Worm (Caenorhabditis elegans) whole organism, L4 larva: ENCODE measurements around the gene col-161.

ENCODE experiments used
- D1046.2 ChIP-seq: fragments of 200-800 bp; sonication (Bioruptor generic); IDR thresholded peaks from 2 replicates; pipeline ENCODE4 v1.3.6; 2022; ENCODE audit warnings: missing genetic modification characterization, missing compliant biosample characterization
- ZK546.5 ChIP-seq, 2 experiments: sonication (generic microtip); optimal IDR thresholded peaks; 2 replicates each; lab custom pipeline; 2017; ENCODE audit warnings: missing biosample characterization in 2 of 2, missing genetic modification characterization in 2 of 2
- aha-1 ChIP-seq: fragments of 150-350 bp; peaks from one replicate; lab custom pipeline; 2014; ENCODE audit warnings: missing biosample characterization, missing genetic modification characterization
- aly-2 ChIP-seq: sonication (generic microtip); optimal IDR thresholded peaks from 2 replicates; lab custom pipeline; 2018; ENCODE audit warnings: missing biosample characterization, missing genetic modification characterization
- ama-1 ChIP-seq: fragments of 150-350 bp; optimal IDR thresholded peaks from 2 replicates; lab custom pipeline; 2014; ENCODE audit warnings: inconsistent platforms, mixed read lengths
- ceh-44 ChIP-seq: fragments of 200-800 bp; sonication (Bioruptor generic); IDR thresholded peaks from 2 replicates; pipeline ENCODE4 v1.3.6; 2022; ENCODE audit warnings: missing genetic modification reagents, missing genetic modification characterization, missing compliant biosample characterization
- ces-1 ChIP-seq: fragments of 150-350 bp; sonication (generic microtip); optimal IDR thresholded peaks from 4 replicates; lab custom pipeline; 2014; ENCODE audit warnings: missing biosample characterization, missing genetic modification reagents, missing genetic modification characterization
- cey-2 ChIP-seq: sonication (generic microtip); optimal IDR thresholded peaks from 3 replicates; lab custom pipeline; 2017; ENCODE audit warnings: missing genetic modification characterization, mild to moderate bottlenecking, missing compliant biosample characterization, antibody characterized with exemption, borderline replicate concordance; ENCODE audit not compliant: insufficient read depth
- ctbp-1 ChIP-seq: fragments of 200-800 bp; sonication (Bioruptor generic); IDR thresholded peaks from 2 replicates; pipeline ENCODE4 v1.3.6; 2022; ENCODE audit warnings: missing genetic modification reagents, missing genetic modification characterization, missing compliant biosample characterization
- daf-16 ChIP-seq, 3 experiments: sonication (generic microtip); optimal IDR thresholded peaks; 2 replicates each; lab custom pipeline; 2016 to 2017; ENCODE audit warnings: missing genetic modification characterization in 3 of 3, missing genetic modification reagents in 3 of 3, mild to moderate bottlenecking in 2 of 3, missing compliant biosample characterization in 2 of 3, missing biosample characterization in 1 of 3, moderate library complexity in 1 of 3
- daf-8 ChIP-seq: fragments of 200-800 bp; sonication (Bioruptor generic); IDR thresholded peaks from 2 replicates; pipeline ENCODE4 v1.3.6; 2022; ENCODE audit warnings: missing genetic modification characterization, missing compliant biosample characterization
- dmd-6 ChIP-seq: fragments of 200-800 bp; sonication (Bioruptor generic); IDR thresholded peaks from 2 replicates; pipeline ENCODE4 v1.3.6; 2022; ENCODE audit warnings: missing genetic modification reagents, missing genetic modification characterization, missing compliant biosample characterization
- dmd-9 ChIP-seq: fragments of 200-800 bp; sonication (Bioruptor generic); IDR thresholded peaks from 2 replicates; pipeline ENCODE4 v1.3.6; 2022; ENCODE audit warnings: missing genetic modification reagents, missing genetic modification characterization, missing compliant biosample characterization
- duxl-1 ChIP-seq: sonication (generic microtip); optimal IDR thresholded peaks from 2 replicates; lab custom pipeline; 2016; ENCODE audit warnings: mild to moderate bottlenecking, missing genetic modification characterization, moderate library complexity, missing compliant biosample characterization; ENCODE audit not compliant: poor library complexity
- dve-1 ChIP-seq: sonication (generic microtip); optimal IDR thresholded peaks from 2 replicates; lab custom pipeline; 2017; ENCODE audit warnings: antibody characterized with exemption, mild to moderate bottlenecking, missing genetic modification characterization, missing compliant biosample characterization; ENCODE audit not compliant: insufficient read depth
- egl-43 ChIP-seq: fragments of 200-800 bp; sonication (Bioruptor generic); IDR thresholded peaks from 2 replicates; pipeline ENCODE4 v1.3.6; 2022; ENCODE audit warnings: missing genetic modification reagents, missing genetic modification characterization, missing compliant biosample characterization
- fos-1 ChIP-seq: fragments of 150-350 bp; optimal IDR thresholded peaks from 2 replicates; lab custom pipeline; 2014; ENCODE audit warnings: missing biosample characterization, missing genetic modification characterization
- gei-8 ChIP-seq: fragments of 200-800 bp; sonication (Bioruptor generic); optimal IDR thresholded peaks from 2 replicates; lab custom pipeline; 2018; ENCODE audit warnings: mild to moderate bottlenecking, missing genetic modification characterization, missing compliant biosample characterization
- jun-1 ChIP-seq: fragments of 150-350 bp; optimal IDR thresholded peaks from 2 replicates; lab custom pipeline; 2014; ENCODE audit warnings: missing biosample characterization, missing genetic modification reagents, missing genetic modification characterization
- lim-7 ChIP-seq: fragments of 200-800 bp; sonication (Bioruptor generic); IDR thresholded peaks from 2 replicates; pipeline ENCODE4 v1.3.6; 2022; ENCODE audit warnings: missing genetic modification characterization, missing compliant biosample characterization
- lin-1 ChIP-seq: fragments of 200-800 bp; sonication (Bioruptor generic); IDR thresholded peaks from 2 replicates; pipeline ENCODE4 v1.3.6; 2022; ENCODE audit warnings: missing genetic modification reagents, missing genetic modification characterization, missing compliant biosample characterization
- lin-29 ChIP-seq: fragments of 200-800 bp; sonication (Bioruptor generic); IDR thresholded peaks from 2 replicates; pipeline ENCODE4 v1.3.6; 2022; ENCODE audit warnings: missing genetic modification reagents, missing genetic modification characterization, missing compliant biosample characterization
- lin-38 ChIP-seq: fragments of 200-800 bp; sonication (Bioruptor generic); IDR thresholded peaks from 2 replicates; pipeline ENCODE4 v1.3.6; 2022; ENCODE audit warnings: missing genetic modification reagents, missing genetic modification characterization, missing compliant biosample characterization
- lin-39 ChIP-seq: fragments of 150-350 bp; optimal IDR thresholded peaks from 2 replicates; lab custom pipeline; 2014; ENCODE audit warnings: missing biosample characterization, missing genetic modification reagents, missing genetic modification characterization
- lsy-2 ChIP-seq, 2 experiments: fragments of 150-350 bp in 1 of 2; sonication (generic microtip) in 1 of 2; optimal IDR thresholded peaks; 2 replicates each; lab custom pipeline; 2014 to 2017; ENCODE audit warnings: missing biosample characterization in 2 of 2, missing genetic modification characterization in 2 of 2
- mdt-29 ChIP-seq: fragments of 200-800 bp; sonication (Bioruptor generic); IDR thresholded peaks from 2 replicates; pipeline ENCODE4 v1.3.6; 2022; ENCODE audit warnings: missing genetic modification reagents, missing genetic modification characterization, missing compliant biosample characterization
- mxl-2 ChIP-seq: fragments of 200-800 bp; sonication (Bioruptor generic); conservative IDR thresholded peaks from 2 replicates; pipeline ENCODE4 v1.3.6; 2022; ENCODE audit warnings: missing genetic modification reagents, missing genetic modification characterization, missing compliant biosample characterization
- nhr-102 ChIP-seq: sonication (generic microtip); optimal IDR thresholded peaks from 2 replicates; lab custom pipeline; 2016; ENCODE audit warnings: mild to moderate bottlenecking, missing genetic modification characterization, moderate library complexity, missing compliant biosample characterization
- nhr-25 ChIP-seq: sonication (generic microtip); optimal IDR thresholded peaks from 2 replicates; lab custom pipeline; 2017; ENCODE audit warnings: missing genetic modification characterization, mild to moderate bottlenecking, missing compliant biosample characterization, antibody characterized with exemption, moderate library complexity, borderline replicate concordance; ENCODE audit not compliant: insufficient read depth
- nhr-28 ChIP-seq: fragments of 150-350 bp; optimal IDR thresholded peaks from 2 replicates; lab custom pipeline; 2014; ENCODE audit warnings: missing biosample characterization, missing genetic modification characterization
- nhr-48 ChIP-seq: sonication (generic microtip); optimal IDR thresholded peaks from 2 replicates; lab custom pipeline; 2016; ENCODE audit warnings: mild to moderate bottlenecking, missing genetic modification characterization, missing compliant biosample characterization
- php-3 ChIP-seq: fragments of 200-800 bp; sonication (Bioruptor generic); IDR thresholded peaks from 2 replicates; pipeline ENCODE4 v1.3.6; 2022; ENCODE audit warnings: missing genetic modification reagents, missing genetic modification characterization, missing compliant biosample characterization
- pqm-1 ChIP-seq: sonication (generic microtip); optimal IDR thresholded peaks from 2 replicates; lab custom pipeline; 2017; ENCODE audit warnings: missing biosample characterization, missing genetic modification characterization
- saeg-2 ChIP-seq: fragments of 200-800 bp; sonication (Bioruptor generic); IDR thresholded peaks from 2 replicates; pipeline ENCODE4 v1.3.6; 2022; ENCODE audit warnings: missing genetic modification reagents, missing genetic modification characterization, missing compliant biosample characterization
- sdz-12 ChIP-seq: fragments of 200-800 bp; sonication (Bioruptor generic); optimal IDR thresholded peaks from 2 replicates; lab custom pipeline; 2018; ENCODE audit warnings: mild to moderate bottlenecking, missing genetic modification characterization, missing compliant biosample characterization
- snpc-1.2 ChIP-seq: fragments of 200-800 bp; sonication (Bioruptor generic); IDR thresholded peaks from 2 replicates; pipeline ENCODE4 v1.3.6; 2022; ENCODE audit warnings: missing genetic modification reagents, missing genetic modification characterization, missing compliant biosample characterization
- spr-1 ChIP-seq: sonication (generic microtip); optimal IDR thresholded peaks from 2 replicates; lab custom pipeline; 2016; ENCODE audit warnings: mild to moderate bottlenecking, missing genetic modification characterization, missing compliant biosample characterization
- unc-39 ChIP-seq: sonication (generic microtip); optimal IDR thresholded peaks from 2 replicates; lab custom pipeline; 2017; ENCODE audit warnings: missing biosample characterization, missing genetic modification characterization
- unc-62 ChIP-seq, 3 experiments: fragments of 150-350 bp in 1 of 3; sonication (generic microtip); optimal IDR thresholded peaks in 2 of 3; peaks in 1 of 3; 1 replicate in 1 of 3; 2 replicates in 2 of 3; lab custom pipeline; 2014 to 2017; ENCODE audit warnings: missing biosample characterization in 3 of 3, missing genetic modification characterization in 3 of 3, missing genetic modification reagents in 3 of 3, missing genotype in 1 of 3
- vab-7 ChIP-seq: fragments of 200-800 bp; sonication (Bioruptor generic); IDR thresholded peaks from 2 replicates; pipeline ENCODE4 v1.3.6; 2022; ENCODE audit warnings: missing genetic modification reagents, missing genetic modification characterization, missing compliant biosample characterization
- zfp-3 ChIP-seq: fragments of 200-800 bp; sonication (Bioruptor generic); conservative IDR thresholded peaks from 2 replicates; pipeline ENCODE4 v1.3.6; 2022; ENCODE audit warnings: missing genetic modification reagents, missing genetic modification characterization, missing compliant biosample characterization
- zip-11 ChIP-seq: fragments of 200-800 bp; sonication (Bioruptor generic); IDR thresholded peaks from 2 replicates; pipeline ENCODE4 v1.3.6; 2022; ENCODE audit warnings: missing genetic modification characterization, missing compliant biosample characterization
- zip-2 ChIP-seq: fragments of 150-350 bp; optimal IDR thresholded peaks from 2 replicates; lab custom pipeline; 2014; ENCODE audit warnings: missing biosample characterization, missing genetic modification characterization
- ztf-7 ChIP-seq: fragments of 150-350 bp; optimal IDR thresholded peaks from 2 replicates; lab custom pipeline; 2014; ENCODE audit warnings: missing biosample characterization, missing genetic modification characterization

The col-161 gene

ce11 chrV:13330919-13331318, 13.1 kb upstream of the col-161 start, which contains the start of gene nhr-129:
Gene nhr-129, minus strand, starts transcription at chrV:13331019.
- TF ChIP-seq duxl-1 (no peak), egl-43 (GFP tag; lab: Robert Waterston, UW) (no peak), zip-11 (GFP tag; lab: Robert Waterston, UW) (no peak), lin-1 (GFP tag; lab: Robert Waterston, UW) (no peak), zip-2 (tag; lab: Kevin White, UChicago) (no peak), sdz-12 (GFP tag; lab: Kevin White, UChicago) (no peak), lim-7 (no peak), lin-29 (no peak), dve-1 (tag; lab: Kevin White, UChicago) (no peak), cey-2 (tag; lab: Kevin White, UChicago) (no peak), aly-2 (tag; lab: Kevin White, UChicago) (no peak), jun-1 (tag; lab: Kevin White, UChicago) (no peak), nhr-28 (tag; lab: Kevin White, UChicago) (no peak), vab-7 (GFP tag; lab: Robert Waterston, UW) (no peak), lin-38 (GFP tag; lab: Robert Waterston, UW) (no peak), ZK546.5 (tag; optimal IDR thresholded peaks at IDR 0.05; lab: Kevin White, UChicago) (no peak), saeg-2 (GFP tag; lab: Robert Waterston, UW) (no peak), mdt-29 (GFP tag; lab: Robert Waterston, UW) (no peak)

ce11 chrV:13327463-13327862, 9.7 kb upstream of the col-161 start, which contains the start of gene str-37:
Gene str-37, plus strand, starts transcription at chrV:13327763.
- TF ChIP-seq fos-1 (tag; lab: Kevin White, UChicago) (no peak), mxl-2 (no peak), ces-1 (GFP tag; lab: Kevin White, UChicago) (no peak), nhr-25 (tag; lab: Kevin White, UChicago) (no peak), ceh-44 (GFP tag; lab: Robert Waterston, UW) (no peak), zfp-3 (GFP tag; lab: Robert Waterston, UW) (no peak), lin-39 (no peak), unc-39 (tag; lab: Kevin White, UChicago) (no peak), ztf-7 (no peak), dmd-9 (GFP tag; lab: Robert Waterston, UW) (no peak), vab-7 (GFP tag; lab: Robert Waterston, UW) (no peak), D1046.2 (GFP tag; lab: Robert Waterston, UW) (no peak), nhr-102 (tag; lab: Kevin White, UChicago) (no peak), egl-43 (GFP tag; lab: Robert Waterston, UW) (no peak), ama-1 (no peak), gei-8 (GFP tag; lab: Kevin White, UChicago) (no peak), saeg-2 (GFP tag; lab: Robert Waterston, UW) (no peak), snpc-1.2 (GFP tag; lab: Robert Waterston, UW) (no peak), ctbp-1 (GFP tag; lab: Robert Waterston, UW) (no peak)

- TF ChIP-seq nhr-48 (tag; lab: Kevin White, UChicago) (peak; percentile 9), nhr-28 (tag; lab: Kevin White, UChicago) (peak; percentile 2), spr-1 (tag; lab: Kevin White, UChicago) (no peak), dve-1 (tag; lab: Kevin White, UChicago) (peak; percentile 11), dmd-6 (GFP tag; lab: Robert Waterston, UW) (peak; percentile 48), pqm-1 (tag; lab: Kevin White, UChicago) (peak; percentile 22), lsy-2 (tag; optimal IDR thresholded peaks at IDR 0.05; lab: Kevin White, UChicago) (no peak), daf-16 (GFP tag; optimal IDR thresholded peaks at IDR 0.05; lab: Kevin White, UChicago) (no peak), daf-16 (tag; optimal IDR thresholded peaks at IDR 0.05; lab: Kevin White, UChicago) (peak; percentile 52), daf-8 (GFP tag; lab: Robert Waterston, UW) (no peak), dmd-9 (GFP tag; lab: Robert Waterston, UW) (no peak), unc-62 (GFP tag; optimal IDR thresholded peaks at IDR 0.05 in 1 of 2; lab: Kevin White, UChicago) (peak in 1 of 2 experiments; percentile 3), unc-62 (tag; optimal IDR thresholded peaks at IDR 0.05; lab: Kevin White, UChicago) (no peak), sdz-12 (GFP tag; lab: Kevin White, UChicago) (no peak), php-3 (GFP tag; lab: Robert Waterston, UW) (peak; percentile 90), aha-1 (tag; lab: Kevin White, UChicago) (peak; percentile 56)
Measured at ce11 chrV:13324933-13325760, 7.3 kb upstream of the col-161 start, which contains the start of gene C50B6.7. Gene C50B6.7, minus strand, starts transcription at chrV:13324983.
